Fruit fly (Drosophila melanogaster) Kc167 (cell line): ENCODE measurements around the gene Tim9b.

Source experiments
- Myc ChIP-seq: fragments of >200 bp; optimal IDR thresholded peaks from 2 replicates; lab custom pipeline; 2017; ENCODE audit warnings: missing external identifiers
- Sin3A ChIP-seq: fragments of >200 bp; optimal IDR thresholded peaks from 2 replicates; lab custom pipeline; 2018; ENCODE audit warnings: missing external identifiers
- h ChIP-seq: fragments of >200 bp; optimal IDR thresholded peaks from 3 replicates; lab custom pipeline; 2018; ENCODE audit warnings: missing external identifiers
- insv ChIP-seq: fragments of >200 bp; optimal IDR thresholded peaks from 3 replicates; lab custom pipeline; 2018; ENCODE audit warnings: missing external identifiers
- psq ChIP-seq: fragments of >200 bp; optimal IDR thresholded peaks from 2 replicates; lab custom pipeline; 2017; ENCODE audit warnings: missing external identifiers
- ttk ChIP-seq: sonication (Bioruptor generic); optimal IDR thresholded peaks from 2 replicates; lab custom pipeline; 2017; ENCODE audit warnings: missing external identifiers

DNA sequence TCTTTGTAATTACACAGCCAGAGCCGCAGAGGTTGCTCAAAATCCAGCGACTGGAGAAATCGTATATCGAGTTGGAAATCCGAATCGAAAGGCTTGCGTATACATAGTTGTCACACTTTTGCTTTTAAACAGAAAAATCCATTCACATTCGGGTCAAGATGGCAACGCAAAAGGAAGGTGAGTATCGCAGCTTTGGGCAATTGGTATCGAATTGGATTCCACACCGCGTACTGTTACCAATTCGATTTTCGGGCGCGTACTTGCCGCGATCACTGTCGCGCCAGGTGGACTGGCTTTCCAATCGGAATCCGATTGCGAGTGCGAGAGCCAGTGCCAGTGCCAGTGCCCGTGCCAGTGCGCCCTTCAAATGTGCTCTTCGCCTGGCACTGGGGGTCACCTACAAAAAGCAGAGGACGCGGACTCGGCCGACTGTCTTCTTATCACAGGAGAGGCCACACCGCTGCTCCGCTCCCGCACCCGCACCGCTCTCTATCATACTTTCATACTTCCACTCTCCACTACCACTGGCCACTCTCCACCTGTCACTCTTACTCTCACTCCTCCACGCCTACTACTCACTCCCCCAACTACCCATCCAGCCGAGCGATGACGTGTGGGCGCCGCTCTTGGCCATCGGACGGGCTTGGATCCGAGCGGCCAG, 49.2 kb upstream of the Tim9b start:
- TF ChIP-seq h (lab: Kevin White, UChicago) = no peak
- no peak for TF ChIP-seq psq (lab: Kevin White, UChicago)
- no peak for TF ChIP-seq insv
- no peak for TF ChIP-seq Myc
- TF ChIP-seq Sin3A (lab: Kevin White, UChicago) = no peak
- no peak for TF ChIP-seq ttk
